Fruit fly (Drosophila melanogaster) ovary, adult (tissue): ENCODE data around the gene CG18581.

ENCODE experiments used
- CG17801 ChIP-seq: fragments of 200-800 bp; optimal IDR thresholded peaks from 2 replicates; lab custom pipeline; 2019; ENCODE audit warnings: missing biosample characterization, mild to moderate bottlenecking, missing genetic modification characterization, moderate library complexity; ENCODE audit not compliant: partially characterized antibody

The CG18581 gene

dm6 chr3L:15073680-15074079, 23.7 kb upstream of the CG18581 start:
- no peak for TF ChIP-seq CG17801 (GFP tag; lab: Kevin White, UChicago)

- TF ChIP-seq CG17801 (GFP tag; lab: Kevin White, UChicago), result no peak
These were observed 22.1 kb upstream of the CG18581 start for dm6 chr3L:15072149-15072548.

- no peak for TF ChIP-seq CG17801 (GFP tag; lab: Kevin White, UChicago)
These were observed 14.9 kb upstream of the CG18581 start, which contains the start of gene Sytbeta for dm6 chr3L:15064877-15065276. Gene Sytbeta (minus strand): TSS chr3L:15064977.

- TF ChIP-seq CG17801 (GFP tag; lab: Kevin White, UChicago), result no peak
These were observed 11.6 kb upstream of the CG18581 start, which contains the start of gene CG13460 for dm6 chr3L:15061605-15062004. Gene CG13460 (minus strand): TSS chr3L:15061705.

- TF ChIP-seq CG17801 (GFP tag; lab: Kevin White, UChicago), result no peak
These were observed 4.5 kb upstream of the CG18581 start, which contains the start of gene EAChm for dm6 chr3L:15054477-15054876. Gene EAChm (plus strand): TSS chr3L:15054777.

dm6 chr3L:15054035-15054434, 4.0 kb upstream of the CG18581 start, which contains the start of gene CG18649:
Gene CG18649 (minus strand): TSS chr3L:15054135.
- TF ChIP-seq CG17801 (GFP tag; lab: Kevin White, UChicago), result no peak

- no peak for TF ChIP-seq CG17801 (GFP tag; lab: Kevin White, UChicago)
These were observed 3.2 kb upstream of the CG18581 start, which contains the start of gene CG43680 for dm6 chr3L:15053251-15053650. Gene CG43680 (minus strand): TSS chr3L:15053351.

dm6 chr3L:15052390-15052789, 2.4 kb upstream of the CG18581 start, which contains the start of gene CG13461:
Gene CG13461 (minus strand): TSS chr3L:15052490.
- no peak for TF ChIP-seq CG17801 (GFP tag; lab: Kevin White, UChicago)

dm6 chr3L:15051325-15051724, 1.3 kb upstream of the CG18581 start, which contains the start of gene CG43679:
Gene CG43679 (minus strand): TSS chr3L:15051425.
- TF ChIP-seq CG17801 (GFP tag; lab: Kevin White, UChicago), result no peak

- TF ChIP-seq CG17801 (GFP tag; lab: Kevin White, UChicago), result no peak
These were observed 697 bp upstream of the CG18581 start, which contains the start of gene CG12310 for dm6 chr3L:15050706-15051105. Gene CG12310 (minus strand): TSS chr3L:15050806.

dm6 chr3L:15049395-15049794, 614 bp downstream of the CG18581 start, which contains the start of gene CG43678:
Gene CG43678 (minus strand): TSS chr3L:15049495.
- TF ChIP-seq CG17801 (GFP tag; lab: Kevin White, UChicago), result no peak

- no peak for TF ChIP-seq CG17801 (GFP tag; lab: Kevin White, UChicago)
These were observed 1.9 kb downstream of the CG18581 start for dm6 chr3L:15048091-15048490.

- no peak for TF ChIP-seq CG17801 (GFP tag; lab: Kevin White, UChicago)
These were observed 2.4 kb downstream of the CG18581 start for dm6 chr3L:15047606-15048005.

- no peak for TF ChIP-seq CG17801 (GFP tag; lab: Kevin White, UChicago)
These were observed 4.9 kb downstream of the CG18581 start for dm6 chr3L:15045114-15045513.

- no peak for TF ChIP-seq CG17801 (GFP tag; lab: Kevin White, UChicago)
These were observed 6.1 kb downstream of the CG18581 start, which contains the start of gene ind for dm6 chr3L:15043874-15044336. Gene ind (minus strand): TSS chr3L:15043924.

dm6 chr3L:15043465-15043864, 6.5 kb downstream of the CG18581 start:
- no peak for TF ChIP-seq CG17801 (GFP tag; lab: Kevin White, UChicago)
